Worm (Caenorhabditis elegans) whole organism, L2 larva: ENCODE data around the gene H03A11.13.

Experiments used
- fos-1 ChIP-seq: fragments of 150-350 bp; optimal IDR thresholded peaks from 2 replicates; lab custom pipeline; 2014; ENCODE audit warnings: missing biosample characterization, missing genetic modification characterization
- lin-39 ChIP-seq: fragments of 150-350 bp; optimal IDR thresholded peaks from 2 replicates; lab custom pipeline; 2014; ENCODE audit warnings: missing biosample characterization, missing genetic modification reagents, missing genetic modification characterization
- nhr-11 ChIP-seq: fragments of 150-350 bp; optimal IDR thresholded peaks from 2 replicates; lab custom pipeline; 2014; ENCODE audit warnings: missing biosample characterization, missing genetic modification characterization
- nhr-12 ChIP-seq: fragments of 150-350 bp; optimal IDR thresholded peaks from 2 replicates; lab custom pipeline; 2014; ENCODE audit warnings: missing biosample characterization, missing genetic modification characterization
- nhr-237 ChIP-seq: fragments of 150-350 bp; optimal IDR thresholded peaks from 2 replicates; lab custom pipeline; 2014; ENCODE audit warnings: missing biosample characterization, missing genetic modification characterization
- nhr-6 ChIP-seq: fragments of 150-350 bp; optimal IDR thresholded peaks from 2 replicates; lab custom pipeline; 2014; ENCODE audit warnings: missing biosample characterization, missing genetic modification characterization
- skn-1 ChIP-seq: sonication (generic microtip); optimal IDR thresholded peaks from 2 replicates; lab custom pipeline; 2017; ENCODE audit warnings: missing biosample characterization, missing genetic modification characterization
- snpc-4 ChIP-seq: fragments of 150-350 bp; optimal IDR thresholded peaks from 2 replicates; lab custom pipeline; 2014; ENCODE audit warnings: missing biosample characterization, missing genetic modification characterization
- unc-62 ChIP-seq: fragments of 150-350 bp; optimal IDR thresholded peaks from 2 replicates; lab custom pipeline; 2014; ENCODE audit warnings: missing biosample characterization, missing genetic modification reagents, missing genetic modification characterization
- zag-1 ChIP-seq: fragments of 150-350 bp; optimal IDR thresholded peaks from 2 replicates; lab custom pipeline; 2014; ENCODE audit warnings: missing biosample characterization, missing genetic modification characterization

DNA sequence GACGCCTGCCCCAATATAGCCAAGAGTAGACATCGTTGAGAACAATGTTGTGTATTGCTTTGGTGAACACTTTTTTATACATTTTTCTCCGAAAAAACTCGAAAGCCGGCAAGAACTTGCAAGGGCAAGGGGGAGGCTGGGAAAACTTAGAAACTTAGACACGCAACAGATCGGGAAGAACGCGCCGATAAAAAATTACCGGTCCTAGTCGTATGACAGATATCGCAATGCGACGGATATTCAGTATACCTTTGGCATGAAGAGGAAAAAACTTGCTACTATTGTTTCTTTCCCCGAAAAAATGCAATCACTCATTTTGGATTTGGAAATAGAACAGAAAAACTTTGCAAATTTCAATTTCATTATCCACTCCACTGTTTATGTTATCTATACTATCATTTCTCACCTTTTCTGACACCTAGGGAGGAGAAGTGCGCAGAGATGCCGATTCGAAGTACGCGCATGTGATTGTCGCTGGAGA is 36.6 kb downstream of the H03A11.13 start, which contains the start of gene col-41:
- TF ChIP-seq nhr-11 (no peak), fos-1 (tag; lab: Kevin White, UChicago) (no peak), unc-62 (GFP tag; lab: Kevin White, UChicago) (no peak), zag-1 (tag; lab: Kevin White, UChicago) (no peak), lin-39 (tag; lab: Kevin White, UChicago) (no peak), nhr-12 (tag; lab: Kevin White, UChicago) (no peak), nhr-237 (tag; lab: Kevin White, UChicago) (no peak), skn-1 (tag; lab: Kevin White, UChicago) (no peak), snpc-4 (tag; lab: Kevin White, UChicago) (no peak), nhr-6 (no peak)
